Worm (Caenorhabditis elegans) whole organism, young adult: Measurements from ENCODE around the gene ztf-28.

Source experiments
- B0019.2 ChIP-seq: fragments of 200-800 bp; sonication (Bioruptor generic); conservative IDR thresholded peaks from 2 replicates; pipeline ENCODE4 v1.3.6; 2022; ENCODE audit warnings: missing genetic modification reagents, missing genetic modification characterization, missing compliant biosample characterization
- ama-1 ChIP-seq, 3 experiments: fragments of 150-350 bp in 1 of 3; sonication (generic microtip) in 2 of 3; optimal IDR thresholded peaks; 2 replicates each; lab custom pipeline; 2014 to 2018; ENCODE audit warnings: missing biosample characterization in 2 of 3, missing genetic modification characterization in 2 of 3, missing genetic modification reagents in 2 of 3
- athp-1 ChIP-seq: sonication (generic microtip); optimal IDR thresholded peaks from 2 replicates; lab custom pipeline; 2017; ENCODE audit warnings: mild to moderate bottlenecking, missing genetic modification characterization, missing compliant biosample characterization
- ceh-58 ChIP-seq: fragments of 200-800 bp; sonication (Bioruptor generic); IDR thresholded peaks from 2 replicates; pipeline ENCODE4 v1.3.6; 2022; ENCODE audit warnings: missing genetic modification characterization, missing compliant biosample characterization
- ceh-79 ChIP-seq: sonication (generic microtip); optimal IDR thresholded peaks from 2 replicates; lab custom pipeline; 2017; ENCODE audit warnings: mild to moderate bottlenecking, missing genetic modification characterization, missing compliant biosample characterization
- chd-7 ChIP-seq: sonication (generic microtip); optimal IDR thresholded peaks from 2 replicates; lab custom pipeline; 2016; ENCODE audit warnings: mild to moderate bottlenecking, missing genetic modification characterization, moderate library complexity, missing compliant biosample characterization
- dpff-1 ChIP-seq: sonication (generic microtip); optimal IDR thresholded peaks from 2 replicates; lab custom pipeline; 2017; ENCODE audit warnings: mild to moderate bottlenecking, missing genetic modification characterization, missing compliant biosample characterization
- dpl-1 ChIP-seq: fragments of 150-350 bp; optimal IDR thresholded peaks from 2 replicates; lab custom pipeline; 2014; ENCODE audit warnings: missing biosample characterization, missing genetic modification reagents, missing genetic modification characterization
- fkh-3 ChIP-seq: sonication (generic microtip); optimal IDR thresholded peaks from 2 replicates; lab custom pipeline; 2016; ENCODE audit warnings: mild to moderate bottlenecking, missing genetic modification characterization, missing compliant biosample characterization
- pha-4 ChIP-seq: fragments of 150-350 bp; sonication (generic microtip); optimal IDR thresholded peaks from 2 replicates; lab custom pipeline; 2014; ENCODE audit warnings: missing biosample characterization, missing genetic modification reagents, missing genetic modification characterization

DNA sequence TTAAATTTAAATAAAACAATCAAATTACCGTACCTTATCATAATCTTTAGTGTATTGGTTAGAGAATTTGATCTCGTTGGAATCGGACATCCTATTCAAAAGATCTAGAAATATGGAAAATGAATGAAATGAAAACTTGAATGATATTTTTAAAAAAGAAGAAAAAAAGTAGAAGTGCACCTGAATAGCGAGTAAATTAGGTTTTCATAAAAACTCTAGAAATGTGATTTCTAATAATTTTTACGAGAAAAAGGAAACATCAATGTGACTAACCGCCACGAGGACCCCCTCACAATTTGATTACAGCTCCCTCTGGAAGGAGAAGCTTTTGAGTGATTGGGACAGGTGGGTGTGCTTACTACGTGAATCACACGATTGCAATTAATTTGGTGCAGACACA is 44.5 kb upstream of the ztf-28 start, which contains the start of gene Y40B10A.5:
- TF ChIP-seq ceh-79 (tag; lab: Kevin White, UChicago), result no peak
- no peak for TF ChIP-seq dpff-1 (tag; lab: Kevin White, UChicago)
- no peak for TF ChIP-seq athp-1
- no peak for TF ChIP-seq chd-7 (tag; lab: Kevin White, UChicago)
- TF ChIP-seq fkh-3 (tag; lab: Kevin White, UChicago), result no peak
- no peak for TF ChIP-seq dpl-1 (GFP tag; lab: Kevin White, UChicago)
- no peak for TF ChIP-seq ceh-58
- no peak for TF ChIP-seq pha-4 (tag; lab: Kevin White, UChicago)
- TF ChIP-seq B0019.2, result no peak
- TF ChIP-seq ama-1 (optimal IDR thresholded peaks at IDR 0.05; lab: Kevin White, UChicago), result no peak
- TF ChIP-seq ama-1 (GFP tag; optimal IDR thresholded peaks at IDR 0.05; lab: Kevin White, UChicago), result no peak
